Fruit fly (Drosophila melanogaster): ENCODE results near the gene CG9776.

CG9776 gene

DNA sequence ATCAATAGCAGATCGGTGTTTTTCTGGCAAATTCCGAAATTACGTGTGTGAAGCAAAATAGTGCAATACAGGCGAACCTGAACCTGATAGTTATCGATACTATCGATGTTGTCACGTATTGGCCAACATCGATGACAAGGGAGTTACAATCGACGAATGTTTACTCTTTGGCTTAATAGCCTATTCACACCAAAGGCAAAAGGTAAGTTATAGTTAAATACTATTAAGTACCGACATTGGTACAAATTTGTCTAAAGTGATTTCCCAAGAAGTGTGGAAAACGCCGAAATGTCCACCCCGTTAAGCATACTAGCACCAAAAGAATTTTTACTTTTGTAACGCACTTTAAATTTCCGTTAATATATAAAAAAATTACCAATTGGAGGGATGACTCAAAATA, at the start of gene CG9776:
Gene CG9776, minus strand, starts transcription at position 108 of the 400 bp plus-strand sequence.
- TF ChIP-seq psq (optimal IDR thresholded peaks at IDR 0.05) (no peak), h (optimal IDR thresholded peaks at IDR 0.05) (no peak), Myc (optimal IDR thresholded peaks at IDR 0.05) (no peak), Sin3A (optimal IDR thresholded peaks at IDR 0.05) (no peak), ttk (optimal IDR thresholded peaks at IDR 0.05) (no peak), insv (optimal IDR thresholded peaks at IDR 0.05) (no peak)

dm6 chr3R:4382165-4382564, 48.3 kb upstream of the CG9776 start:
- no peak for TF ChIP-seq ttk (optimal IDR thresholded peaks at IDR 0.05)
- TF ChIP-seq Sin3A (optimal IDR thresholded peaks at IDR 0.05): no peak
- no peak for TF ChIP-seq psq (optimal IDR thresholded peaks at IDR 0.05)
- no peak for TF ChIP-seq h (optimal IDR thresholded peaks at IDR 0.05)
- no peak for TF ChIP-seq Myc (optimal IDR thresholded peaks at IDR 0.05)
- no peak for TF ChIP-seq insv (optimal IDR thresholded peaks at IDR 0.05)

DNA sequence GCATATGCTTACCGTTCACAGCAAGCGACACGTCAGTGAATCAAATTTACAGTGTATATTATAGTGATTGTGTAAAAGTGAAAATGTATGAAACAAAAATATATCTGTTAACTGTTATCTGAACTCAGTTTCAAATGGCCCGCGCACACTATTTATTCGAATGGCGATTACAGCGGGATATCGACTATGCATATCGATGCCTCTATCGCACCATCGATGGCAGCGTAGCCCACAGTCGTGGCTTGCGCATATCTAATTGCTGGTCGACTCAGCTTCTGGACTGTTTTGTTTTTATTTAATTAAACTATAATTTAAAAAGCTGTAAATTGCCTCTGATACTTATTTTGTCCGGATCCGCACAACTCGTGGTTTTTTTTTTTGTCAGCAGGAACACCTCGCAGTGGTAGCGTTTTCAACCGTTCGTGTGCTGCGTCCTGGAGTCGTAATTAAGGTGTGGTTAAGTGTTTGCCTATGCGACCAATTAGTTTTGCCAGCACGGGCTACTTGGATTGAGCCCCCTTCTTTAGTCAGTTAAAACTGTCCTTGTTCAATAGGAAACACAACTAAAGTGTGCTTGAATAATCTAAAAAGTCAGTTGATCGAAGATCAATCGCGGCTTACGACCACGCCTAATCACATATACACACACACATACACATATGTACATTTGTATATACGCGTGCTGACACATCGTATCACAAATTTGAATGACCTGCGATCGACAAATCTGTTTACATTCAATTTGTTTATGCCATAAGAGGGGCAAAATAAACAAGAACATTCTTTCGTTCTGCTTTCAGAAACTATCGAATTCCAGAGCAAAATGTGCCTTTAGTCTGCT, 47.4 kb upstream of the CG9776 start, which contains the start of gene Cont:
Gene Cont, plus strand, starts transcription at position 228 of the 841 bp plus-strand sequence.
- TF ChIP-seq Sin3A (optimal IDR thresholded peaks at IDR 0.05): no peak
- no peak for TF ChIP-seq h (optimal IDR thresholded peaks at IDR 0.05)
- TF ChIP-seq Myc (optimal IDR thresholded peaks at IDR 0.05): no peak
- no peak for TF ChIP-seq ttk (optimal IDR thresholded peaks at IDR 0.05)
- no peak for TF ChIP-seq psq (optimal IDR thresholded peaks at IDR 0.05)
- TF ChIP-seq insv (optimal IDR thresholded peaks at IDR 0.05): no peak

DNA sequence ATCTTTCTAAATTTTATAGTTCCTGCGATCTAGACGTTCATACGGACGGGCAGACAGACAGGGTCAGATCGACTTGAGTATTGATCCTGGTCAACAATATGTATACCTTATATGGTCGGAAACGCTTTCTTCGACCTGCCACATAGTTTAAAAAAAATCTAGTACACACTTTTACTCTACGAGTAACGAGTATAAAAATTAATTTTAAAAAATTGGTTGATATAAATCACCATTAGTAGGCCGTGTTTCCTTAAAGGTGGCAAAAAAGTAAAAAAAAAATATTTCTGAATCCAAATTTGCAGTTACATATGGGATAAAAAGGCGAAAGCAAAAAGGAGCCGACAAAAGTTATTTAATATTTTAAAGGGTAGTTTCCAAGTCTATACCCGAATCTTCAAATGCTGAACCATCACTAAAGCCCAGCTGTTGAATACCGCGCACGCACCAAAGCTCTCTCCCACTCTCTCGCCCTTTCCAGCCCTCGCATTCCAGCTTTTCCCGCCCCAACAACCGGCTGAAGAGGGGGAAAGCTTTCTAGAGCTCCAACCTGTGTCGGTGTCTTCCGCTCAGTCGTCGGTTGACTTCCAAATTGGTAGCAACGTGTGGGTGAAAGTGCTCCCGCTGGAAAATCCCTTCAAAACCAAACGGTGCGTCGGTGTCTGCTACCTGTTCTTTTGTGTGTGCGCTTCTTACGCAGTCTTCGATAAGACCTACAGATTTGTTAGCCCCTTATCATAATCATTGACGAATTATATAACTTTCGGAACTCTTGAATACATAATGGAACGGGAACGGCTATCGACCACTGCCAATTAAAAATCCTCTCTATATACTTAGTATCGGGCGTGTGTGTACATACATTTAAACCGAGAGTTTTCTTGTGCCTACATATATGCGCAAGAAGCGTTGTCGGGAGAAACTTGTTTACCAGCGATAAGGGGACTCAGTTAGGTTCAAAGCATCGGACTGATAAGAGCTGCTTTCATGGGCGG, 44.8 kb upstream of the CG9776 start, which contains the start of gene Sfxn1-3:
Gene Sfxn1-3, plus strand, starts transcription at position 238 of the 992 bp plus-strand sequence.
- TF ChIP-seq Sin3A (optimal IDR thresholded peaks at IDR 0.05) (no peak), insv (optimal IDR thresholded peaks at IDR 0.05) (no peak)

DNA sequence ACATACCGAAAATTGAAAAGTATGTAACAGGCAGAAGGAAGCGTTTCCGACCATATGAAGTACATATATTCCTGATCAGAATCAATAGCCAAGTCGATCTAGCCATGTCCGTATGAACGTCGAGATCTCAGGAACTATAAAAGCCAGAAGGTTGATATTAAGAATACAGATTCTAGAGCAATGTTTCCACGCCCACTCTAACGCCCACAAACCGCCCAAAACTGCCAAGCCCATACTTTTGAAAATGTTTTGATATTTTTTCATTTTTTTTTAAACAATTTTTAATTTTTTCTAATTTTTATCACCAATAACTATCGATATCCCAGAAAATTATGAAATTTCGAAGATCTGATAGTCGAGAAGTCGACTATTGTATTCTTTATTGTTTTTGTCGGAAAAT, 28.1 kb upstream of the CG9776 start:
- no peak for TF ChIP-seq psq (optimal IDR thresholded peaks at IDR 0.05)
- no peak for TF ChIP-seq h (optimal IDR thresholded peaks at IDR 0.05)
- no peak for TF ChIP-seq Sin3A (optimal IDR thresholded peaks at IDR 0.05)
- TF ChIP-seq ttk (optimal IDR thresholded peaks at IDR 0.05): no peak
- TF ChIP-seq Myc (optimal IDR thresholded peaks at IDR 0.05): no peak
- TF ChIP-seq insv (optimal IDR thresholded peaks at IDR 0.05): no peak

dm6 chr3R:4360668-4361110, 26.8 kb upstream of the CG9776 start:
- TF ChIP-seq h (optimal IDR thresholded peaks at IDR 0.05) (no peak), Myc (optimal IDR thresholded peaks at IDR 0.05) (no peak), insv (optimal IDR thresholded peaks at IDR 0.05) (no peak), ttk (optimal IDR thresholded peaks at IDR 0.05) (no peak), Sin3A (optimal IDR thresholded peaks at IDR 0.05) (no peak), psq (optimal IDR thresholded peaks at IDR 0.05) (no peak)

DNA sequence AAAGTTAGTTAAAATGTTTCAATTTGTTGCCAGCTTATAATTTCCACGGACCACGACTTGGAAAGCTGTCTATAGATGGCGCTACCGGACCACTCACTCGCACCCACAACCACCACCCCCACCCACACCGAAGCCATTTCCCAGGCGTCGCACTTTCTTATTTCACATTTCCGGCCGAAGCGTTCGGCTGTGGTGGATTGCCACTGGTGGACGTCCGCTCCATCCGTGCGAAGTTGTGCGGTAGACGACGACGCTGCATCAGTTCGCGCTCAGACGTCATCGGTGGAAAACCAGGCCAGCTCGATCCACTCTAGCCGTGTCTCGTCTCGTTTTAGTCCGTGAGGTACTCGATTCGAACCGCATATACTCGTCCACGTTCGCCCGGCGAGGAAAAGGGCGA, 25.8 kb upstream of the CG9776 start, which contains the start of gene CG1090:
Gene CG1090, plus strand, starts transcription at position 259 of the 400 bp plus-strand sequence.
- TF ChIP-seq insv (optimal IDR thresholded peaks at IDR 0.05) (no peak), ttk (optimal IDR thresholded peaks at IDR 0.05) (no peak), h (optimal IDR thresholded peaks at IDR 0.05) (no peak), psq (optimal IDR thresholded peaks at IDR 0.05) (no peak), Sin3A (optimal IDR thresholded peaks at IDR 0.05) (no peak), Myc (optimal IDR thresholded peaks at IDR 0.05) (no peak)

- TF ChIP-seq h (optimal IDR thresholded peaks at IDR 0.05): no peak
- no peak for TF ChIP-seq ttk (optimal IDR thresholded peaks at IDR 0.05)
- TF ChIP-seq Sin3A (optimal IDR thresholded peaks at IDR 0.05): no peak
- TF ChIP-seq insv (optimal IDR thresholded peaks at IDR 0.05): no peak
- TF ChIP-seq Myc (optimal IDR thresholded peaks at IDR 0.05): no peak
- no peak for TF ChIP-seq psq (optimal IDR thresholded peaks at IDR 0.05)
Measured at dm6 chr3R:4353569-4353968, 19.7 kb upstream of the CG9776 start.

dm6 chr3R:4350199-4350598, 16.3 kb upstream of the CG9776 start:
- TF ChIP-seq psq (optimal IDR thresholded peaks at IDR 0.05) (no peak), ttk (optimal IDR thresholded peaks at IDR 0.05) (no peak), Sin3A (optimal IDR thresholded peaks at IDR 0.05) (no peak), h (optimal IDR thresholded peaks at IDR 0.05) (no peak), insv (optimal IDR thresholded peaks at IDR 0.05) (no peak)

DNA sequence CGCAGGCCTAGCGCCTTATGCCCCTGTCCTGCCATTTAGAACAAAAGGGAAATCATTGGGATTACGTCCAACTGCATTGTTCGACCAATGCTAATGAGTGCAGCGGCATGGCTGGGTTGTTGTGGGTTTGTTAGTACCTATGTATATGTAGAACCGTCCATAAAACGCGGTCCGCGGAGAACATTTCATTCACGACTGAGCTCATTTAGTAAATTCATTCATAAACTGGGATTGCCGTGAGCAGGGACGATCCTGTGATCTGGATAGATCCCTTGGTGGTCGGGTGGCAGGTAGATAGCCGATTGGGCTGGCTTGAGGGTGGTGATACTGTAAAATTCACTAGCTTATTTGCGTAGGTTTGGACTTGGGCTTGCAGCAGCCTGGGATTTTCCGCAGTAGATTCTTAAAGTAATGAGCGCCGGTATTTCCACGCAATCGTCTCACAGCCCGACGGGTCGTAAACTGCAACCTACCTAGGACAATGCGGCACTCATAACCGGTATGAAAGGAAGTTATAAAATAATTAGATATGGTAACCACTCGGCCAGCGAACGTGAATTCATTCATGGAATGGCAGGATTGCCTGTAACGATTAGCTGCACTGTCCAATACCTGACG, 14.4 kb upstream of the CG9776 start:
- no peak for TF ChIP-seq Myc (optimal IDR thresholded peaks at IDR 0.05)
- no peak for TF ChIP-seq h (optimal IDR thresholded peaks at IDR 0.05)
- no peak for TF ChIP-seq Sin3A (optimal IDR thresholded peaks at IDR 0.05)
- no peak for TF ChIP-seq psq (optimal IDR thresholded peaks at IDR 0.05)
- TF ChIP-seq ttk (optimal IDR thresholded peaks at IDR 0.05): no peak
- TF ChIP-seq insv (optimal IDR thresholded peaks at IDR 0.05): no peak

DNA sequence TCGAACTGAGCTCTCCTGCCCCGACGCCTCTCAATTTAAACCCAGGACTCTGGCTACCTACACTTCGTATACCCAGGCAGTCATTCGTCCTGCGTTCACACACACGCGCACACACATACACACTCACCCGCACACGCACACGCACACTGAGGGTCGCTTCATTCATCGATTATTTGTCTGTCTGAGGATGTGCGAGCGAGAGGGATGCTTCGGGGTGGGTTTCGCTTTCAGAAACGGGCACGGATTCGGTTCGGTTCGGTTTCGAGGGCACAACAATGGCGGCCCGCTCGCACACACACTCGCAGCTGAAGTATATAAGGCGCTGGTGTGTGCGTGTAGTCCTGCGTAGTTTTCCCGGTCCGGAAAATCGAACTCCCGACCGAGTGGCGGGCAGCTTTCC, 12.8 kb upstream of the CG9776 start, which contains the start of gene hkb:
Gene hkb, minus strand, starts transcription at position 11 of the 400 bp plus-strand sequence.
- no peak for TF ChIP-seq Sin3A (optimal IDR thresholded peaks at IDR 0.05)
- TF ChIP-seq ttk (optimal IDR thresholded peaks at IDR 0.05): no peak
- no peak for TF ChIP-seq insv (optimal IDR thresholded peaks at IDR 0.05)
- no peak for TF ChIP-seq Myc (optimal IDR thresholded peaks at IDR 0.05)
- TF ChIP-seq psq (optimal IDR thresholded peaks at IDR 0.05): no peak
- TF ChIP-seq h (optimal IDR thresholded peaks at IDR 0.05): no peak
